Worm (Caenorhabditis elegans) whole organism, L3 larva: Measurements from ENCODE around the gene rpn-7.

ENCODE experiments used
- R02D3.7 ChIP-seq: fragments of 150-350 bp; optimal IDR thresholded peaks from 2 replicates; lab custom pipeline; 2014; ENCODE audit warnings: missing biosample characterization, missing genetic modification characterization
- nhr-237 ChIP-seq: fragments of 150-350 bp; optimal IDR thresholded peaks from 2 replicates; lab custom pipeline; 2014; ENCODE audit warnings: missing biosample characterization, missing genetic modification characterization
- nhr-25 ChIP-seq: sonication (generic microtip); optimal IDR thresholded peaks from 2 replicates; lab custom pipeline; 2017; ENCODE audit warnings: missing biosample characterization, missing genetic modification characterization
- nhr-76 ChIP-seq: fragments of 150-350 bp; sonication (generic microtip); optimal IDR thresholded peaks from 5 replicates; lab custom pipeline; 2014; ENCODE audit warnings: missing biosample characterization, missing genetic modification characterization
- pha-4 ChIP-seq: fragments of 150-350 bp; optimal IDR thresholded peaks from 2 replicates; lab custom pipeline; 2014; ENCODE audit warnings: missing biosample characterization, missing genetic modification reagents, missing genetic modification characterization
- pqm-1 ChIP-seq: fragments of 150-350 bp; optimal IDR thresholded peaks from 2 replicates; lab custom pipeline; 2017; ENCODE audit warnings: missing biosample characterization, missing genetic modification characterization, inconsistent platforms
- unc-62 ChIP-seq: fragments of 150-350 bp; sonication (generic microtip); optimal IDR thresholded peaks from 4 replicates; lab custom pipeline; 2014; ENCODE audit warnings: missing biosample characterization, missing genetic modification reagents, missing genetic modification characterization
- zag-1 ChIP-seq: fragments of 150-350 bp; optimal IDR thresholded peaks from 2 replicates; lab custom pipeline; 2014; ENCODE audit warnings: missing biosample characterization, missing genetic modification characterization
- ztf-11 ChIP-seq: fragments of 150-350 bp; optimal IDR thresholded peaks from 2 replicates; lab custom pipeline; 2014; ENCODE audit warnings: missing biosample characterization, missing genetic modification characterization

DNA sequence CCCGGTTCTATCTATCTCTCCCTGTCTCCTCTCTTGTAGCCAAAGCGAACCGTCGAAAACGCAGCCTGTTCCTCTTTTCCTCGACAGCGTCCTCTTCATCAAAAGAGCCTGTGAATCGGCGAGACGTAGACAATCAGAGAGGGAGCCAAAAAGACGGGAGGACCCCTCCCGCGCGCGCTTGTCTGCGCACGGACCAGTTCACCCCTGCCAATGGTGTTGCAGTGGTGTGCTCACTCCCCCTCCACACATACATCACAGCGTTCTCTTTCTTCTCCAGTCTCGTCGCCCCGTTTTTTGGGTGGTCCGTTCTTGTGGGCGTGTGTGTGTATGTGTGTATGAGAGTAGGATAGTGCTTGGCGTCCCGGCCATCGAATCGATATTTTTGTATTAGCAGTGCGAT lies 47.5 kb upstream of the rpn-7 start:
- TF ChIP-seq pqm-1 (tag; lab: Kevin White, UChicago): no peak
- TF ChIP-seq nhr-237 (tag; lab: Kevin White, UChicago): no peak
- no peak for TF ChIP-seq zag-1 (tag; lab: Kevin White, UChicago)
- no peak for TF ChIP-seq pha-4
- TF ChIP-seq unc-62 (GFP tag; lab: Kevin White, UChicago): no peak
- no peak for TF ChIP-seq nhr-25 (tag; lab: Kevin White, UChicago)
- no peak for TF ChIP-seq ztf-11 (tag; lab: Kevin White, UChicago)
- TF ChIP-seq nhr-76 (tag; lab: Kevin White, UChicago): no peak
- TF ChIP-seq R02D3.7 (tag; lab: Kevin White, UChicago): no peak
